Worm (Caenorhabditis elegans): ENCODE data around the gene lin-39.

lin-39 gene

ce11 chrIII:7524830-7525344 lies 11.5 kb downstream of the lin-39 start:
- TF ChIP-seq F23B12.7 (tag; optimal IDR thresholded peaks at IDR 0.05; ENCODE audit: insufficient read depth) (no peak), K11D2.4 (GFP tag; IDR thresholded peaks at IDR 0.05) (no peak), somi-1 (GFP tag; optimal IDR thresholded peaks at IDR 0.05) (no peak), bed-2 (GFP tag; IDR thresholded peaks at IDR 0.05) (no peak), aptf-3 (GFP tag; IDR thresholded peaks at IDR 0.05) (no peak), ztf-22 (GFP tag; optimal IDR thresholded peaks at IDR 0.05) (no peak), unc-62 (GFP tag; optimal IDR thresholded peaks at IDR 0.05) (no peak), attf-3 (GFP tag; conservative IDR thresholded peaks at IDR 0.05) (no peak), attf-6 (GFP tag; IDR thresholded peaks at IDR 0.05) (no peak), B0261.1 (tag; optimal IDR thresholded peaks at IDR 0.05) (no peak), Y53G8AR.9 (GFP tag; conservative IDR thresholded peaks at IDR 0.05) (no peak), madf-8 (GFP tag; conservative IDR thresholded peaks at IDR 0.05) (no peak), die-1 (tag; optimal IDR thresholded peaks at IDR 0.05) (no peak), dpff-1 (tag; optimal IDR thresholded peaks at IDR 0.05) (no peak), snpc-1.1 (tag; optimal IDR thresholded peaks at IDR 0.05; ENCODE audit: insufficient read depth) (no peak), ama-1 (optimal IDR thresholded peaks at IDR 0.05) (no peak), ama-1 (GFP tag; optimal IDR thresholded peaks at IDR 0.05) (no peak), athp-1 (tag; optimal IDR thresholded peaks at IDR 0.05) (no peak)

- TF ChIP-seq egrh-3 (GFP tag; IDR thresholded peaks at IDR 0.05) (no peak), hmg-20 (GFP tag; IDR thresholded peaks at IDR 0.05) (no peak), zfh-2 (GFP tag; conservative IDR thresholded peaks at IDR 0.05) (no peak), rcor-1 (GFP tag; IDR thresholded peaks at IDR 0.05) (no peak), madf-3 (GFP tag; IDR thresholded peaks at IDR 0.05) (no peak), ztf-18 (tag; optimal IDR thresholded peaks at IDR 0.05) (no peak), ceh-100 (GFP tag; IDR thresholded peaks at IDR 0.05) (no peak), nhr-90 (tag; optimal IDR thresholded peaks at IDR 0.05) (no peak), B0336.3 (GFP tag; IDR thresholded peaks at IDR 0.05) (no peak), mcd-1 (GFP tag; IDR thresholded peaks at IDR 0.05) (no peak), Y95B8A.8 (GFP tag; IDR thresholded peaks at IDR 0.05) (no peak), efl-1 (GFP tag; optimal IDR thresholded peaks at IDR 0.05) (no peak), D2030.7 (GFP tag; IDR thresholded peaks at IDR 0.05) (no peak), T07F8.4 (tag; optimal IDR thresholded peaks at IDR 0.05) (no peak), attf-6 (GFP tag; IDR thresholded peaks at IDR 0.05) (no peak), let-607 (tag; optimal IDR thresholded peaks at IDR 0.05) (no peak), ZK185.1 (tag; optimal IDR thresholded peaks at IDR 0.05; ENCODE audit: poor library complexity, severe bottlenecking) (no peak), B0261.1 (tag; optimal IDR thresholded peaks at IDR 0.05) (no peak)
These were observed 15.3 kb downstream of the lin-39 start, which contains the start of gene lig-4 for ce11 chrIII:7521163-7521562. TSS of gene lig-4 (plus strand) at chrIII:7521463.

ce11 chrIII:7520672-7521071 lies 15.8 kb downstream of the lin-39 start, which contains the start of the genes cux-7 and C07H6.2:
TSS of gene cux-7 (minus strand) at chrIII:7520845.
TSS of gene C07H6.2 (plus strand) at chrIII:7521009.
- TF ChIP-seq tlf-1 (GFP tag; optimal IDR thresholded peaks at IDR 0.05) (peak; percentile 83), dpl-1 (GFP tag; optimal IDR thresholded peaks at IDR 0.05) (peak; percentile 62), zim-3 (tag; optimal IDR thresholded peaks at IDR 0.05) (peak; percentile 96), F55B11.4 (tag; optimal IDR thresholded peaks at IDR 0.05; ENCODE audit: borderline replicate concordance, insufficient read depth) (no peak), Y53F4B.3 (GFP tag; IDR thresholded peaks at IDR 0.05) (no peak), mcd-1 (GFP tag; IDR thresholded peaks at IDR 0.05) (peak; percentile 88), Y95B8A.8 (GFP tag; IDR thresholded peaks at IDR 0.05) (peak; percentile 76; the same call in 1 of the 2 replicates), attf-6 (GFP tag; IDR thresholded peaks at IDR 0.05) (peak; percentile 26; the same call in 1 of the 2 replicates), hrde-1 (tag; optimal IDR thresholded peaks at IDR 0.05; ENCODE audit: borderline replicate concordance) (peak; percentile 89), ceh-79 (tag; optimal IDR thresholded peaks at IDR 0.05) (peak; percentile 84), egl-18 (GFP tag; IDR thresholded peaks at IDR 0.05) (0 out of 2 replicates have a peak, but pooled peaks have one; percentile 76), Y56A3A.18 (GFP tag; IDR thresholded peaks at IDR 0.05) (peak; percentile 58; the same call in 1 of the 2 replicates), atf-7 (tag; optimal IDR thresholded peaks at IDR 0.05) (peak; percentile 74), nfyb-1 (GFP tag; IDR thresholded peaks at IDR 0.05) (peak; percentile 93), mes-4 (tag; optimal IDR thresholded peaks at IDR 0.05) (peak; percentile 20), mxl-1 (tag; optimal IDR thresholded peaks at IDR 0.05) (no peak), ztf-26 (tag; optimal IDR thresholded peaks at IDR 0.05) (peak; percentile 67)
